Worm (Caenorhabditis elegans) whole organism, early embryonic: ENCODE data around the gene F20D6.10.

ENCODE experiments used
- B0310.2 ChIP-seq: sonication (generic microtip); optimal IDR thresholded peaks from 2 replicates; lab custom pipeline; 2016; ENCODE audit warnings: mild to moderate bottlenecking, missing genetic modification characterization, missing compliant biosample characterization
- F13C5.2 ChIP-seq: sonication (generic microtip); optimal IDR thresholded peaks from 2 replicates; lab custom pipeline; 2017; ENCODE audit warnings: mild to moderate bottlenecking, missing genetic modification characterization, inconsistent platforms, missing compliant biosample characterization
- aly-1 ChIP-seq: sonication (generic microtip); optimal IDR thresholded peaks from 2 replicates; lab custom pipeline; 2016; ENCODE audit warnings: missing genetic modification characterization, missing compliant biosample characterization
- ama-1 ChIP-seq: fragments of 150-350 bp; optimal IDR thresholded peaks from 2 replicates; lab custom pipeline; 2014
- flt-1 ChIP-seq: fragments of 200-800 bp; sonication (Bioruptor generic); IDR thresholded peaks from 2 replicates; pipeline ENCODE4 v1.3.6; 2022; ENCODE audit warnings: missing genetic modification characterization, missing compliant biosample characterization
- hmbx-1 ChIP-seq: sonication (generic microtip); optimal IDR thresholded peaks from 2 replicates; lab custom pipeline; 2016; ENCODE audit warnings: mild to moderate bottlenecking, missing genetic modification characterization, missing compliant biosample characterization
- sea-1 ChIP-seq: fragments of 200-800 bp; sonication (Bioruptor generic); conservative IDR thresholded peaks from 2 replicates; pipeline ENCODE4 v1.3.6; 2022; ENCODE audit warnings: missing genetic modification characterization, missing compliant biosample characterization
- tbx-11 ChIP-seq: fragments of 200-800 bp; sonication (Bioruptor generic); IDR thresholded peaks from 2 replicates; pipeline ENCODE4 v1.3.6; 2022; ENCODE audit warnings: missing genetic modification characterization, missing compliant biosample characterization

ce11 chrV:8178279-8178678, 17.5 kb downstream of the F20D6.10 start:
- TF ChIP-seq flt-1, result no peak
- no peak for TF ChIP-seq ama-1 (lab: Kevin White, UChicago)
- TF ChIP-seq F13C5.2, result no peak
- TF ChIP-seq B0310.2, result no peak
- no peak for TF ChIP-seq tbx-11 (GFP tag; lab: Robert Waterston, UW)
- TF ChIP-seq sea-1 (GFP tag; lab: Robert Waterston, UW), result no peak
- no peak for TF ChIP-seq aly-1 (tag; lab: Kevin White, UChicago)
- no peak for TF ChIP-seq hmbx-1 (tag; lab: Kevin White, UChicago)
